Worm (Caenorhabditis elegans) whole organism, L3 larva: ENCODE measurements around the gene H12D21.11.

Experiments used
- ZK546.5 ChIP-seq: sonication (generic microtip); optimal IDR thresholded peaks from 2 replicates; lab custom pipeline; 2017; ENCODE audit warnings: missing biosample characterization, missing genetic modification characterization
- aly-2 ChIP-seq: fragments of 150-350 bp; optimal IDR thresholded peaks from 2 replicates; lab custom pipeline; 2014; ENCODE audit warnings: missing biosample characterization, missing genetic modification characterization
- ceh-16 ChIP-seq: sonication (generic microtip); optimal IDR thresholded peaks from 2 replicates; lab custom pipeline; 2017; ENCODE audit warnings: missing biosample characterization, missing genetic modification characterization
- eor-1 ChIP-seq, 2 experiments: fragments of 150-350 bp; optimal IDR thresholded peaks; 2 replicates each; lab custom pipeline; 2014 to 2018; ENCODE audit warnings: missing biosample characterization in 2 of 2, missing genetic modification characterization in 2 of 2
- hmg-11 ChIP-seq: sonication (generic microtip); optimal IDR thresholded peaks from 2 replicates; lab custom pipeline; 2016; ENCODE audit warnings: missing genetic modification characterization, missing compliant biosample characterization
- lin-39 ChIP-seq: fragments of 150-350 bp; optimal IDR thresholded peaks from 2 replicates; lab custom pipeline; 2018; ENCODE audit warnings: missing biosample characterization, missing genetic modification reagents, missing genetic modification characterization
- nfya-1 ChIP-seq: sonication (generic microtip); optimal IDR thresholded peaks from 2 replicates; lab custom pipeline; 2017; ENCODE audit warnings: missing genetic modification characterization, mild to moderate bottlenecking, missing compliant biosample characterization, antibody characterized with exemption, moderate library complexity; ENCODE audit not compliant: insufficient read depth
- nhr-11 ChIP-seq: fragments of 150-350 bp; optimal IDR thresholded peaks from 2 replicates; lab custom pipeline; 2014; ENCODE audit warnings: missing biosample characterization, missing genetic modification characterization
- nhr-237 ChIP-seq: fragments of 150-350 bp; optimal IDR thresholded peaks from 2 replicates; lab custom pipeline; 2014; ENCODE audit warnings: missing biosample characterization, missing genetic modification characterization
- nhr-25 ChIP-seq: sonication (generic microtip); optimal IDR thresholded peaks from 2 replicates; lab custom pipeline; 2017; ENCODE audit warnings: missing biosample characterization, missing genetic modification characterization
- sea-2 ChIP-seq: fragments of 150-350 bp; sonication (generic microtip); optimal IDR thresholded peaks from 4 replicates; lab custom pipeline; 2014; ENCODE audit warnings: missing biosample characterization, missing genetic modification reagents, missing genetic modification characterization
- ztf-4 ChIP-seq: fragments of 150-350 bp; optimal IDR thresholded peaks from 2 replicates; lab custom pipeline; 2014; ENCODE audit warnings: missing biosample characterization, missing genetic modification characterization

DNA sequence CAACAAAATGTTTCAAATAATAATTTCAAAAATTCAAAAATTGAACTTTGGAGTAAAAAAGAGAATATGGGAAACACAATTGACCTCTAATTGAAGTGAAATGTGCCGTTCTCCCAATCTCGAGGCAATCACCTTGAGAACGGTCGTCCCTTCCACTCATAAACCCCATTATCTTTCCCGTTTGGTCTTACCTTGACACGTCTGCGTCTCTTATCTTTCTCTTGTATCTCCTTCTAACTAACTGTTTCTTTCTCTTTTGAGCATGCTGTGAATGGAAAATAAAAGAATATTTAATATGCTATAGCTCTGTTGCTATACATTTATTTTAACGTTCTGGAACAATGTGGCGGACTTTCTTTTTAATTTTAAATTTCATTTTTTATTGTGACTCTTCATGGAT, 16.2 kb upstream of the H12D21.11 start, which contains the start of gene H12D21.10:
- TF ChIP-seq ceh-16 (tag; lab: Kevin White, UChicago) (no peak), ZK546.5 (no peak), sea-2 (GFP tag; lab: Kevin White, UChicago) (no peak), eor-1 (tag; optimal IDR thresholded peaks at IDR 0.05; lab: Kevin White, UChicago) (no peak), nfya-1 (tag; lab: Kevin White, UChicago) (no peak), nhr-237 (tag; lab: Kevin White, UChicago) (no peak), ztf-4 (tag; lab: Kevin White, UChicago) (no peak), aly-2 (tag; lab: Kevin White, UChicago) (no peak), nhr-25 (tag; lab: Kevin White, UChicago) (peak; percentile 27), lin-39 (tag; lab: Kevin White, UChicago) (no peak), nhr-11 (no peak), hmg-11 (tag; lab: Kevin White, UChicago) (no peak)
